Worm (Caenorhabditis elegans): ENCODE measurements around the gene str-124.

The str-124 gene

ce11 chrX:12813539-12813938 lies 25.8 kb downstream of the str-124 start, which contains the start of gene gei-3:
TSS of gene gei-3 (minus strand) at chrX:12813639.
- TF ChIP-seq pros-1 (tag; optimal IDR thresholded peaks at IDR 0.05) (no peak), madf-2 (tag; optimal IDR thresholded peaks at IDR 0.05) (no peak), hlh-13 (GFP tag; optimal IDR thresholded peaks at IDR 0.05) (no peak), ceh-18 (tag; optimal IDR thresholded peaks at IDR 0.05) (no peak), ceh-2 (tag; optimal IDR thresholded peaks at IDR 0.05) (no peak), rnt-1 (tag; optimal IDR thresholded peaks at IDR 0.05) (no peak), ceh-9 (tag; optimal IDR thresholded peaks at IDR 0.05) (no peak), sox-4 (tag; optimal IDR thresholded peaks at IDR 0.05) (no peak), Y22D7AL.16 (tag; optimal IDR thresholded peaks at IDR 0.05) (no peak), nhr-11 (tag; optimal IDR thresholded peaks at IDR 0.05) (no peak), che-1 (tag; optimal IDR thresholded peaks at IDR 0.05) (no peak), sdc-2 (tag; optimal IDR thresholded peaks at IDR 0.05) (no peak), pqm-1 (tag; optimal IDR thresholded peaks at IDR 0.05) (no peak), ztf-16 (tag; optimal IDR thresholded peaks at IDR 0.05) (no peak), pax-1 (tag; optimal IDR thresholded peaks at IDR 0.05) (no peak)

- TF ChIP-seq fkh-6 (tag; optimal IDR thresholded peaks at IDR 0.05) = no peak
- no peak for TF ChIP-seq ahr-1 (tag; optimal IDR thresholded peaks at IDR 0.05)
- TF ChIP-seq unc-55 (GFP tag; optimal IDR thresholded peaks at IDR 0.05) = no peak
- no peak for TF ChIP-seq odd-2 (tag; optimal IDR thresholded peaks at IDR 0.05)
Measured at ce11 chrX:12815367-12815766, 27.6 kb downstream of the str-124 start.

- TF ChIP-seq hlh-15 (tag; optimal IDR thresholded peaks at IDR 0.05) = no peak
- TF ChIP-seq K09A11.1 (tag; optimal IDR thresholded peaks at IDR 0.05; ENCODE audit: insufficient read depth) = no peak
- TF ChIP-seq tbx-7 (tag; optimal IDR thresholded peaks at IDR 0.05) = no peak
- no peak for TF ChIP-seq pax-1 (tag; optimal IDR thresholded peaks at IDR 0.05)
- no peak for TF ChIP-seq fkh-10 (GFP tag; optimal IDR thresholded peaks at IDR 0.05)
- TF ChIP-seq madf-2 (tag; optimal IDR thresholded peaks at IDR 0.05) = no peak
- TF ChIP-seq che-1 (tag; optimal IDR thresholded peaks at IDR 0.05) = no peak
- TF ChIP-seq ceh-6 (GFP tag; optimal IDR thresholded peaks at IDR 0.05) = no peak
- no peak for TF ChIP-seq ceh-31 (tag; optimal IDR thresholded peaks at IDR 0.05)
- TF ChIP-seq ceh-45 (GFP tag; IDR thresholded peaks at IDR 0.05) = no peak
- no peak for TF ChIP-seq sdc-2 (tag; optimal IDR thresholded peaks at IDR 0.05)
Measured at ce11 chrX:12818768-12819167, 31.0 kb downstream of the str-124 start.

- no peak for TF ChIP-seq syd-9 (tag; optimal IDR thresholded peaks at IDR 0.05)
- no peak for TF ChIP-seq unc-42 (tag; optimal IDR thresholded peaks at IDR 0.05)
- TF ChIP-seq ahr-1 (tag; optimal IDR thresholded peaks at IDR 0.05) = no peak
- no peak for TF ChIP-seq madf-2 (tag; optimal IDR thresholded peaks at IDR 0.05)
- no peak for TF ChIP-seq ceh-30 (tag; optimal IDR thresholded peaks at IDR 0.05)
- TF ChIP-seq F13H6.1 (tag; optimal IDR thresholded peaks at IDR 0.05) = no peak
Measured at ce11 chrX:12819512-12819911, 31.8 kb downstream of the str-124 start.

- no peak for TF ChIP-seq fkh-6 (tag; optimal IDR thresholded peaks at IDR 0.05)
- no peak for TF ChIP-seq ceh-48 (tag; optimal IDR thresholded peaks at IDR 0.05)
- TF ChIP-seq T23F11.4 (GFP tag; optimal IDR thresholded peaks at IDR 0.05) = no peak
- TF ChIP-seq ceh-34 (tag; optimal IDR thresholded peaks at IDR 0.05) = no peak
- TF ChIP-seq pha-4 (tag; optimal IDR thresholded peaks at IDR 0.05) = no peak
- no peak for TF ChIP-seq lin-11 (tag; optimal IDR thresholded peaks at IDR 0.05)
- no peak for TF ChIP-seq F13H6.1 (tag; optimal IDR thresholded peaks at IDR 0.05)
- TF ChIP-seq ceh-45 (GFP tag; IDR thresholded peaks at IDR 0.05) = no peak
- TF ChIP-seq lim-6 (tag; optimal IDR thresholded peaks at IDR 0.05) = no peak
- TF ChIP-seq K02D7.2 (tag; optimal IDR thresholded peaks at IDR 0.05) = no peak
- no peak for TF ChIP-seq K09A11.1 (tag; optimal IDR thresholded peaks at IDR 0.05; ENCODE audit: insufficient read depth)
- TF ChIP-seq eyg-1 (tag; optimal IDR thresholded peaks at IDR 0.05) = no peak
- no peak for TF ChIP-seq nhr-232 (tag; optimal IDR thresholded peaks at IDR 0.05)
- no peak for TF ChIP-seq hlh-8 (tag; optimal IDR thresholded peaks at IDR 0.05)
- TF ChIP-seq npax-4 (tag; optimal IDR thresholded peaks at IDR 0.05) = no peak
- no peak for TF ChIP-seq ceh-19 (GFP tag; optimal IDR thresholded peaks at IDR 0.05)
- TF ChIP-seq nfya-1 (tag; optimal IDR thresholded peaks at IDR 0.05) = no peak
Measured at ce11 chrX:12825174-12825573, 37.5 kb downstream of the str-124 start.
